Worm (Caenorhabditis elegans) whole organism, L2 larva: Measurements from ENCODE around the gene C54E4.5.

Experiments
- C34F6.9 ChIP-seq: fragments of 150-350 bp; optimal IDR thresholded peaks from 2 replicates; lab custom pipeline; 2014; ENCODE audit warnings: missing biosample characterization, missing genetic modification characterization
- R02D3.7 ChIP-seq: fragments of 150-350 bp; optimal IDR thresholded peaks from 2 replicates; lab custom pipeline; 2014; ENCODE audit warnings: missing biosample characterization, missing genetic modification characterization
- Y55F3AM.14 ChIP-seq: fragments of 200-800 bp; sonication (Bioruptor generic); optimal IDR thresholded peaks from 2 replicates; lab custom pipeline; 2018; ENCODE audit warnings: mild to moderate bottlenecking, missing genetic modification characterization, missing compliant biosample characterization
- ZK546.5 ChIP-seq: sonication (generic microtip); optimal IDR thresholded peaks from 2 replicates; lab custom pipeline; 2017; ENCODE audit warnings: missing biosample characterization, missing genetic modification characterization
- alr-1 ChIP-seq: fragments of 150-350 bp; optimal IDR thresholded peaks from 2 replicates; lab custom pipeline; 2014; ENCODE audit warnings: missing biosample characterization, missing genetic modification characterization
- aly-2 ChIP-seq: fragments of 150-350 bp; optimal IDR thresholded peaks from 2 replicates; lab custom pipeline; 2014; ENCODE audit warnings: missing biosample characterization, missing genetic modification characterization
- ama-1 ChIP-seq: fragments of 150-350 bp; optimal IDR thresholded peaks from 2 replicates; lab custom pipeline; 2018; ENCODE audit warnings: inconsistent platforms
- ceh-16 ChIP-seq: fragments of 150-350 bp; optimal IDR thresholded peaks from 2 replicates; lab custom pipeline; 2014; ENCODE audit warnings: missing biosample characterization, missing genetic modification characterization
- crh-2 ChIP-seq: sonication (generic microtip); optimal IDR thresholded peaks from 2 replicates; lab custom pipeline; 2017; ENCODE audit warnings: missing biosample characterization, missing genetic modification characterization
- dmd-4 ChIP-seq: sonication (generic microtip); optimal IDR thresholded peaks from 2 replicates; lab custom pipeline; 2017; ENCODE audit warnings: missing biosample characterization, missing genetic modification characterization
- egl-27 ChIP-seq: sonication (generic microtip); optimal IDR thresholded peaks from 3 replicates; lab custom pipeline; 2017; ENCODE audit warnings: missing biosample characterization, missing genetic modification reagents, missing genetic modification characterization
- elt-1 ChIP-seq: fragments of 150-350 bp; optimal IDR thresholded peaks from 2 replicates; lab custom pipeline; 2014; ENCODE audit warnings: missing biosample characterization, missing genetic modification characterization
- elt-3 ChIP-seq: sonication (generic microtip); optimal IDR thresholded peaks from 2 replicates; lab custom pipeline; 2017; ENCODE audit warnings: missing biosample characterization, missing genetic modification characterization
- fos-1 ChIP-seq: fragments of 150-350 bp; optimal IDR thresholded peaks from 2 replicates; lab custom pipeline; 2014; ENCODE audit warnings: missing biosample characterization, missing genetic modification characterization
- gmeb-1 ChIP-seq: fragments of 150-350 bp; optimal IDR thresholded peaks from 2 replicates; lab custom pipeline; 2014; ENCODE audit warnings: missing biosample characterization, missing genetic modification characterization
- lin-11 ChIP-seq: fragments of 150-350 bp; sonication (generic microtip); optimal IDR thresholded peaks from 2 replicates; lab custom pipeline; 2014; ENCODE audit warnings: missing biosample characterization, missing genetic modification characterization, inconsistent platforms, mixed read lengths
- lin-13 ChIP-seq: fragments of 150-350 bp; optimal IDR thresholded peaks from 2 replicates; lab custom pipeline; 2014; ENCODE audit warnings: missing biosample characterization, missing genetic modification reagents, missing genetic modification characterization
- lin-39 ChIP-seq: fragments of 150-350 bp; optimal IDR thresholded peaks from 2 replicates; lab custom pipeline; 2014; ENCODE audit warnings: missing biosample characterization, missing genetic modification reagents, missing genetic modification characterization
- lsy-2 ChIP-seq, 2 experiments: fragments of 150-350 bp in 1 of 2; sonication (generic microtip) in 1 of 2; optimal IDR thresholded peaks; 2 replicates each; lab custom pipeline; 2014 to 2017; ENCODE audit warnings: missing biosample characterization in 2 of 2, missing genetic modification characterization in 2 of 2
- nhr-10 ChIP-seq: sonication (generic microtip); optimal IDR thresholded peaks from 2 replicates; lab custom pipeline; 2017; ENCODE audit warnings: missing biosample characterization, missing genetic modification characterization
- nhr-11 ChIP-seq: fragments of 150-350 bp; optimal IDR thresholded peaks from 2 replicates; lab custom pipeline; 2014; ENCODE audit warnings: missing biosample characterization, missing genetic modification characterization
- nhr-12 ChIP-seq: fragments of 150-350 bp; optimal IDR thresholded peaks from 2 replicates; lab custom pipeline; 2014; ENCODE audit warnings: missing biosample characterization, missing genetic modification characterization
- nhr-129 ChIP-seq: fragments of 150-350 bp; optimal IDR thresholded peaks from 2 replicates; lab custom pipeline; 2014; ENCODE audit warnings: missing biosample characterization, missing genetic modification characterization
- nhr-23 ChIP-seq: fragments of 150-350 bp; optimal IDR thresholded peaks from 2 replicates; lab custom pipeline; 2014; ENCODE audit warnings: missing biosample characterization, missing genetic modification reagents, missing genetic modification characterization
- nhr-237 ChIP-seq: fragments of 150-350 bp; optimal IDR thresholded peaks from 2 replicates; lab custom pipeline; 2014; ENCODE audit warnings: missing biosample characterization, missing genetic modification characterization
- nhr-25 ChIP-seq: fragments of 150-350 bp; sonication (generic microtip); optimal IDR thresholded peaks from 3 replicates; lab custom pipeline; 2014; ENCODE audit warnings: missing biosample characterization, missing genetic modification characterization
- nhr-6 ChIP-seq: fragments of 150-350 bp; optimal IDR thresholded peaks from 2 replicates; lab custom pipeline; 2014; ENCODE audit warnings: missing biosample characterization, missing genetic modification characterization
- peb-1 ChIP-seq: fragments of 150-350 bp; optimal IDR thresholded peaks from 2 replicates; lab custom pipeline; 2014; ENCODE audit warnings: missing biosample characterization, missing genetic modification characterization
- sem-4 ChIP-seq: fragments of 150-350 bp; optimal IDR thresholded peaks from 2 replicates; lab custom pipeline; 2014; ENCODE audit warnings: missing biosample characterization, missing genetic modification reagents, missing genetic modification characterization
- sma-3 ChIP-seq: sonication (generic microtip); optimal IDR thresholded peaks from 2 replicates; lab custom pipeline; 2016; ENCODE audit warnings: missing genetic modification reagents, missing genetic modification characterization, missing compliant biosample characterization
- snpc-4 ChIP-seq: fragments of 150-350 bp; optimal IDR thresholded peaks from 2 replicates; lab custom pipeline; 2014; ENCODE audit warnings: missing biosample characterization, missing genetic modification characterization
- unc-39 ChIP-seq: fragments of 150-350 bp; optimal IDR thresholded peaks from 2 replicates; lab custom pipeline; 2014; ENCODE audit warnings: missing biosample characterization, missing genetic modification characterization
- unc-55 ChIP-seq: fragments of 150-350 bp; sonication (generic microtip); optimal IDR thresholded peaks from 3 replicates; lab custom pipeline; 2014; ENCODE audit warnings: missing biosample characterization, missing genetic modification reagents, missing genetic modification characterization
- unc-62 ChIP-seq: fragments of 150-350 bp; optimal IDR thresholded peaks from 2 replicates; lab custom pipeline; 2014; ENCODE audit warnings: missing biosample characterization, missing genetic modification reagents, missing genetic modification characterization
- zag-1 ChIP-seq: fragments of 150-350 bp; optimal IDR thresholded peaks from 2 replicates; lab custom pipeline; 2014; ENCODE audit warnings: missing biosample characterization, missing genetic modification characterization
- ztf-1 ChIP-seq: fragments of 200-800 bp; sonication (Bioruptor generic); conservative IDR thresholded peaks from 2 replicates; pipeline ENCODE4 v1.3.6; 2022; ENCODE audit warnings: missing genetic modification characterization, missing compliant biosample characterization
- ztf-11 ChIP-seq: sonication (generic microtip); optimal IDR thresholded peaks from 2 replicates; lab custom pipeline; 2017; ENCODE audit warnings: missing biosample characterization, missing genetic modification characterization

Gene C54E4.5

DNA sequence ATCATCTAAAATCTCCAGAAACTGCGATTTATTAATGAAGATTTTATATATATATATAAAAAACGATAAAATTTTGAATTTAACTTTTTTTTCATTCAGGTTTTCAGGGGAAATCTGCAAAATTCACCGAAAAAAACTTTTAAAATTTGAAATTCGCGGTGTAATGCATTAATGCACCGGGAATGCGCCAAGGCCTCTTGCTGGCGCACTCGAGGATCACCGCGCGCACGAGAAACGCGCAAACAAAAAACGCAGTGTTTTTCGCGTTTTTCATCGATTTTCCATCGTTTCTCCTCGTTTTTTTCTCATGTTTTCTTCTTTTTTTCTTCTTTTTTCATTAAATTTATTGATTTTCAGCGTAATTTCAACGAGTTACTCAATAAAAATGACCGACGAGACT lies 28.4 kb upstream of the C54E4.5 start, which contains the start of gene hrpu-2 (continued):
- TF ChIP-seq lin-13 (GFP tag; lab: Kevin White, UChicago): peak; percentile 92
- TF ChIP-seq egl-27 (tag; lab: Kevin White, UChicago): peak; percentile 73
- TF ChIP-seq unc-55 (GFP tag; lab: Kevin White, UChicago): peak; percentile 92
- peak; percentile 51 for TF ChIP-seq R02D3.7 (tag; lab: Kevin White, UChicago)
- no peak for TF ChIP-seq aly-2 (tag; lab: Kevin White, UChicago)
- no peak for TF ChIP-seq ztf-1 (GFP tag; lab: Robert Waterston, UW)
- no peak for TF ChIP-seq lin-39 (tag; lab: Kevin White, UChicago)
- no peak for TF ChIP-seq Y55F3AM.14 (GFP tag; lab: Kevin White, UChicago)
- TF ChIP-seq unc-39 (tag; lab: Kevin White, UChicago): no peak
- peak; percentile 64 for TF ChIP-seq nhr-6 (tag; lab: Kevin White, UChicago)
- TF ChIP-seq ztf-11 (tag; lab: Kevin White, UChicago): no peak
- no peak for TF ChIP-seq alr-1 (tag; lab: Kevin White, UChicago)
- TF ChIP-seq lsy-2 (tag; optimal IDR thresholded peaks at IDR 0.05; lab: Kevin White, UChicago): peak; percentile 89 to 92
- TF ChIP-seq lin-11 (tag; lab: Kevin White, UChicago): peak; percentile 63
- no peak for TF ChIP-seq nhr-12 (tag; lab: Kevin White, UChicago)
- TF ChIP-seq peb-1 (tag; lab: Kevin White, UChicago): no peak
- peak; percentile 39 for TF ChIP-seq fos-1 (tag; lab: Kevin White, UChicago)
- TF ChIP-seq unc-62 (GFP tag; lab: Kevin White, UChicago): no peak
- peak; percentile 40 for TF ChIP-seq nhr-129 (tag; lab: Kevin White, UChicago)
- peak; percentile 46 for TF ChIP-seq snpc-4

DNA sequence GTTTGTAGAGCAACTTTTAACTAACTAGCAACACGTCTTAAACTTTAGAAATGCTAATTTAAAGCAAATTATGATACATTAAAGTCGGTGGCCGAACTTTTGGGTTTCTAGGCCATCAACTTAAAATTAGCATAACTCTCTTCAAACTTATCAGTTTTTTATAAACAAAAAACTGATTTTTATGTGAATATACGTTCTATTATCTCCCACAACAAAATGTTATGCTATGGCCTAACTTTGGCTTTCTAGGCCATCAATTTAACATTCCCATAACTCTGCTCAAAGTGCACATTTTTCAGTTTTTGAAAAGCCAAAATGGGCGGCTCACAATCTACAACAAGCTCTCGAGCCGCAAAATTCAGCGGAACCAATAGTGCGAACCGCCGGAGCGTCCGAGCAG lies 26.2 kb upstream of the C54E4.5 start, which contains the start of gene C54E4.1:
Gene C54E4.1 (plus strand): TSS at position 301 of the 400 bp plus-strand sequence.
- TF ChIP-seq sma-3 (GFP tag; lab: Kevin White, UChicago) (no peak), C34F6.9 (tag; lab: Kevin White, UChicago) (no peak), dmd-4 (tag; lab: Kevin White, UChicago) (no peak), ama-1 (no peak), unc-39 (tag; lab: Kevin White, UChicago) (no peak), nhr-25 (tag; lab: Kevin White, UChicago) (no peak), nhr-6 (tag; lab: Kevin White, UChicago) (no peak), ceh-16 (no peak), nhr-10 (no peak), nhr-129 (tag; lab: Kevin White, UChicago) (no peak), lin-39 (tag; lab: Kevin White, UChicago) (no peak), lin-13 (GFP tag; lab: Kevin White, UChicago) (no peak), sem-4 (tag; lab: Kevin White, UChicago) (no peak), elt-1 (tag; lab: Kevin White, UChicago) (no peak), peb-1 (tag; lab: Kevin White, UChicago) (no peak), Y55F3AM.14 (GFP tag; lab: Kevin White, UChicago) (no peak), snpc-4 (no peak), crh-2 (no peak)

DNA sequence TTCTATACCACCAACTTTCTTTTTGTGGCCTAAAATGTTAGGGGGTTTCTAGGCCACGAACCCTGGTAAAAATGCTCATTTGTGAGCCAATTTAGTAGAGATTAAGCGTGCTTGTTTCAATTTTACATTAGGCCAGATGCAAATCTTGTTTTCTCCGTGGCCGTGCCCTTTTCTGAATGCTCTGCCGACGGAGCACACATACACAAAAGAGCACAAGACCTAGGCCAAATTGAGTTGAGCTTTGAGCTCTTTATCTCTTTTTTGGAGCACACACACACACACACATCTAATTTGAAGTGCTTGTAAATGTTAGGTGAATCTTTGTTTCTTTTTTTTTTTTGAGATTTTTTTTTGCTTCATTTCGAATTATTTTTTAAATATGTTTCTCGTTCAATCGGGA lies 23.8 kb upstream of the C54E4.5 start:
- TF ChIP-seq egl-27 (tag; lab: Kevin White, UChicago) (no peak), elt-3 (tag; lab: Kevin White, UChicago) (no peak), snpc-4 (no peak), nhr-23 (tag; lab: Kevin White, UChicago) (no peak), nhr-11 (tag; lab: Kevin White, UChicago) (no peak), ceh-16 (no peak), nhr-237 (tag; lab: Kevin White, UChicago) (no peak), sem-4 (tag; lab: Kevin White, UChicago) (no peak), unc-55 (GFP tag; lab: Kevin White, UChicago) (no peak), nhr-129 (tag; lab: Kevin White, UChicago) (no peak), lsy-2 (tag; optimal IDR thresholded peaks at IDR 0.05; lab: Kevin White, UChicago) (no peak)

DNA sequence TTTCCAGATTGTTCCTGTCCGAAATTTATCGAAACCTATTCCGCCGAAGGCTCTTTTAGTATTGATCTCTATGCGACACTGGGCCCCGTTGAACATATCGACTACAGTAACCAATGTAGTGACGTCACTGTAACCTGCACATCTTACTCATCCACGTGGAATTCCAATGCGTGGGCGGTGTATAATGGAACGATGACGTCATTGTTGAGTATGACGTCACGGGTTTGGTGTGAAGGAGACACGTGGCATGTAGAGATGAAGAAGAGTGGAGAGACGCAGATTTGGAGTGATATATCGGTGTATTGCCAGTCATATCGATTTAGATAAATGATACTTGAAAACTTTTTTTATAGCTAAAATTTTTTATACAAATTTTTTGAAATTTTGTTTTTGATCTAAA lies 21.2 kb upstream of the C54E4.5 start:
- no peak for TF ChIP-seq Y55F3AM.14 (GFP tag; lab: Kevin White, UChicago)
- no peak for TF ChIP-seq aly-2 (tag; lab: Kevin White, UChicago)
- TF ChIP-seq peb-1 (tag; lab: Kevin White, UChicago): no peak
- no peak for TF ChIP-seq nhr-11 (tag; lab: Kevin White, UChicago)
- no peak for TF ChIP-seq ceh-16
- no peak for TF ChIP-seq elt-1 (tag; lab: Kevin White, UChicago)
- TF ChIP-seq fos-1 (tag; lab: Kevin White, UChicago): no peak
- TF ChIP-seq crh-2: no peak
- no peak for TF ChIP-seq nhr-129 (tag; lab: Kevin White, UChicago)
- no peak for TF ChIP-seq unc-39 (tag; lab: Kevin White, UChicago)
- no peak for TF ChIP-seq ZK546.5 (tag; lab: Kevin White, UChicago)
- TF ChIP-seq zag-1 (tag; lab: Kevin White, UChicago): no peak
- TF ChIP-seq nhr-12 (tag; lab: Kevin White, UChicago): no peak
- TF ChIP-seq unc-62 (GFP tag; lab: Kevin White, UChicago): no peak
- no peak for TF ChIP-seq gmeb-1
- no peak for TF ChIP-seq ztf-1 (GFP tag; lab: Robert Waterston, UW)
- TF ChIP-seq snpc-4: no peak
